Worm (Caenorhabditis elegans) whole organism, L2 larva: Measurements from ENCODE around the gene T20B5.2.

Experiments used
- fos-1 ChIP-seq: fragments of 150-350 bp; optimal IDR thresholded peaks from 2 replicates; lab custom pipeline; 2014; ENCODE audit warnings: missing biosample characterization, missing genetic modification characterization
- lin-39 ChIP-seq: fragments of 150-350 bp; optimal IDR thresholded peaks from 2 replicates; lab custom pipeline; 2014; ENCODE audit warnings: missing biosample characterization, missing genetic modification reagents, missing genetic modification characterization
- nhr-11 ChIP-seq: fragments of 150-350 bp; optimal IDR thresholded peaks from 2 replicates; lab custom pipeline; 2014; ENCODE audit warnings: missing biosample characterization, missing genetic modification characterization
- nhr-237 ChIP-seq: fragments of 150-350 bp; optimal IDR thresholded peaks from 2 replicates; lab custom pipeline; 2014; ENCODE audit warnings: missing biosample characterization, missing genetic modification characterization
- unc-39 ChIP-seq: fragments of 150-350 bp; optimal IDR thresholded peaks from 2 replicates; lab custom pipeline; 2014; ENCODE audit warnings: missing biosample characterization, missing genetic modification characterization

DNA sequence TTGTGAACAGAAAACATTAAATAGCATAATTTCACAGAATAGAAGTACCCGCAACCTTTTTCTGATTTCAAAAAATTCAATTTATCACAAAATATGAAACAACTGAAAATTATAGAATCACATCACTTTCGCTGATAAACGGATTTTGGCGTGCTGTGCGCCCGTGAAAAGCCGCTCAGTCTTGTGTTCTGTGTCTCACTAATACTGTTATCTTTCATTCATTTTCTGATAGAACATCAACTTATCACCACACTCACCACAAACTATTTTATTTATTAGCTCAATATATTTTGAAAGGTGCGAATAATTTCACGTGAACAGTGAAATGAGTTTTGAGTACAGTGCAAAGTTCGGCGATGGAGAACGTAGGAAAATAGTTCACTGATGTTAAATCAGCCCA lies 33.1 kb downstream of the T20B5.2 start:
- no peak for TF ChIP-seq lin-39 (tag; lab: Kevin White, UChicago)
- no peak for TF ChIP-seq nhr-11 (tag; lab: Kevin White, UChicago)
- TF ChIP-seq unc-39 (tag; lab: Kevin White, UChicago) = no peak
- TF ChIP-seq nhr-237 (tag; lab: Kevin White, UChicago) = no peak
- peak; percentile 45 for TF ChIP-seq fos-1 (tag; lab: Kevin White, UChicago)
